Worm (Caenorhabditis elegans) whole organism, young adult: ENCODE measurements around the gene Y48E1B.8.

Source experiments
- Y95B8A.8 ChIP-seq: fragments of 200-800 bp; sonication (Bioruptor generic); IDR thresholded peaks from 2 replicates; pipeline ENCODE4 v1.3.6; 2022; ENCODE audit warnings: missing genetic modification reagents, missing genetic modification characterization, missing compliant biosample characterization
- ZK185.1 ChIP-seq: sonication (generic microtip); optimal IDR thresholded peaks from 2 replicates; lab custom pipeline; 2016; ENCODE audit warnings: mild to moderate bottlenecking, missing genetic modification characterization, missing compliant biosample characterization; ENCODE audit not compliant: poor library complexity, severe bottlenecking
- ama-1 ChIP-seq, 3 experiments: fragments of 150-350 bp in 1 of 3; sonication (generic microtip) in 2 of 3; optimal IDR thresholded peaks; 2 replicates each; lab custom pipeline; 2014 to 2018; ENCODE audit warnings: missing biosample characterization in 2 of 3, missing genetic modification characterization in 2 of 3, missing genetic modification reagents in 2 of 3
- nfya-1 ChIP-seq: sonication (generic microtip); optimal IDR thresholded peaks from 2 replicates; lab custom pipeline; 2017; ENCODE audit warnings: antibody characterized with exemption, missing compliant biosample characterization, missing genetic modification characterization, borderline replicate concordance; ENCODE audit not compliant: insufficient read depth
- rec-8 ChIP-seq, 2 experiments: sonication (generic microtip); optimal IDR thresholded peaks; 2 replicates each; lab custom pipeline; 2016; ENCODE audit warnings: mild to moderate bottlenecking in 2 of 2, missing genetic modification characterization in 2 of 2, missing genetic modification reagents in 2 of 2, missing genotype in 2 of 2, missing biosample characterization in 1 of 2, missing compliant biosample characterization in 1 of 2, moderate library complexity in 1 of 2

- TF ChIP-seq rec-8 (tag; optimal IDR thresholded peaks at IDR 0.05; lab: Kevin White, UChicago) (no peak), Y95B8A.8 (GFP tag; lab: Robert Waterston, UW) (no peak), ama-1 (optimal IDR thresholded peaks at IDR 0.05; lab: Kevin White, UChicago) (no peak), ama-1 (GFP tag; optimal IDR thresholded peaks at IDR 0.05; lab: Kevin White, UChicago) (no peak), ZK185.1 (tag; lab: Kevin White, UChicago) (no peak), nfya-1 (no peak)
These were observed 27.6 kb downstream of the Y48E1B.8 start, which contains the start of gene gst-15 for ce11 chrII:13613096-13613495.
